Worm (Caenorhabditis elegans): ENCODE data around the gene unc-53.

DNA sequence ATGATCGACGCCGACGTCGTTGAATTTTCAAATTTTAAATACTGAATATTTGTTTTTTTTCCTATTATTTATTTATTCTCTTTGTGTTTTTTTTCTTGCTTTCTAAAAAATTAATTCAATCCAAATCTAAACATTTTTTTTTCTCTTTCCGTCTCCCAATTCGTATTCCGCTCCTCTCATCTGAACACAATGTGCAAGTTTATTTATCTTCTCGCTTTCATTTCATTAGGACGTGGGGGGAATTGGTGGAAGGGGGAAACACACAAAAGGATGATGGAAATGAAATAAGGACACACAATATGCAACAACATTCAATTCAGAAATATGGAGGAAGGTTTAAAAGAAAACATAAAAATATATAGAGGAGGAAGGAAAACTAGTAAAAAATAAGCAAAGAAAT is 61.5 kb downstream of the unc-53 start:
- TF ChIP-seq ztf-11 (tag; optimal IDR thresholded peaks at IDR 0.05) (no peak), mdl-1 (tag; optimal IDR thresholded peaks at IDR 0.05) (no peak), blmp-1 (tag; optimal IDR thresholded peaks at IDR 0.05) (no peak), lin-13 (GFP tag; optimal IDR thresholded peaks at IDR 0.05) (no peak), snpc-4 (tag; optimal IDR thresholded peaks at IDR 0.05) (no peak), nhr-11 (tag; optimal IDR thresholded peaks at IDR 0.05) (no peak), elt-3 (tag; optimal IDR thresholded peaks at IDR 0.05) (no peak), lin-35 (GFP tag; optimal IDR thresholded peaks at IDR 0.05) (no peak)
